Worm (Caenorhabditis elegans) whole organism, L4 larva: ENCODE data around the gene madf-4.

Experiments used
- ama-1 ChIP-seq: fragments of 150-350 bp; optimal IDR thresholded peaks from 2 replicates; lab custom pipeline; 2014; ENCODE audit warnings: inconsistent platforms, mixed read lengths
- ceh-82 ChIP-seq: sonication (generic microtip); optimal IDR thresholded peaks from 2 replicates; lab custom pipeline; 2017; ENCODE audit warnings: missing biosample characterization, missing genetic modification characterization
- nhr-6 ChIP-seq: fragments of 150-350 bp; optimal IDR thresholded peaks from 2 replicates; lab custom pipeline; 2014; ENCODE audit warnings: missing biosample characterization, missing genetic modification characterization
- skn-1 ChIP-seq: fragments of 150-350 bp; optimal IDR thresholded peaks from 2 replicates; lab custom pipeline; 2014; ENCODE audit warnings: missing biosample characterization, missing genetic modification characterization

- TF ChIP-seq nhr-6 (tag; lab: Kevin White, UChicago) (no peak), ceh-82 (no peak), ama-1 (no peak), skn-1 (tag; lab: Kevin White, UChicago) (no peak)
These were observed 21.2 kb upstream of the madf-4 start for ce11 chrV:9983529-9983928.
